Fruit fly (Drosophila melanogaster) whole organism, prepupa: ENCODE data around the gene NimA.

Source experiments
- Blimp-1 ChIP-seq: fragments of 200-800 bp; sonication (Bioruptor generic); optimal IDR thresholded peaks from 3 replicates; lab custom pipeline; 2017; ENCODE audit warnings: missing biosample characterization, missing genetic modification characterization, mild to moderate bottlenecking, moderate library complexity, missing genetic modification reagents
- CG11294 ChIP-seq: fragments of 200-800 bp; sonication (Bioruptor generic); IDR thresholded peaks from 2 replicates; pipeline ENCODE4 v1.3.6; 2022; ENCODE audit warnings: missing biosample characterization, missing genetic modification characterization
- CG3919 ChIP-seq: fragments of 200-800 bp; sonication (Bioruptor generic); optimal IDR thresholded peaks from 3 replicates; lab custom pipeline; 2016; ENCODE audit warnings: missing biosample characterization, missing genetic modification characterization
- CG6276 ChIP-seq: fragments of 200-800 bp; sonication (Bioruptor generic); optimal IDR thresholded peaks from 2 replicates; lab custom pipeline; 2017; ENCODE audit warnings: missing biosample characterization, mild to moderate bottlenecking, missing genetic modification characterization
- CG6792 ChIP-seq: fragments of 200-800 bp; sonication (Bioruptor generic); optimal IDR thresholded peaks from 3 replicates; lab custom pipeline; 2016; ENCODE audit warnings: missing biosample characterization, missing genetic modification characterization
- CG9139 ChIP-seq: fragments of 200-800 bp; sonication (Bioruptor generic); optimal IDR thresholded peaks from 3 replicates; lab custom pipeline; 2017; ENCODE audit warnings: missing biosample characterization, mild to moderate bottlenecking, missing genetic modification characterization
- Eip78C ChIP-seq: fragments of 200-800 bp; sonication (Bioruptor generic); peaks from one replicate; lab custom pipeline; 2016; ENCODE audit warnings: missing biosample characterization, missing genetic modification characterization
- Lpt ChIP-seq: fragments of 200-800 bp; sonication (Bioruptor generic); optimal IDR thresholded peaks from 3 replicates; lab custom pipeline; 2016; ENCODE audit warnings: missing biosample characterization, missing genetic modification characterization
- Sox102F ChIP-seq: fragments of 200-800 bp; sonication (Bioruptor generic); optimal IDR thresholded peaks from 2 replicates; lab custom pipeline; 2016; ENCODE audit warnings: missing biosample characterization, mild to moderate bottlenecking, missing genetic modification characterization
- Sox14 ChIP-seq: fragments of 200-800 bp; sonication (Bioruptor generic); optimal IDR thresholded peaks from 3 replicates; lab custom pipeline; 2016; ENCODE audit warnings: missing biosample characterization, missing genetic modification characterization
- dsx ChIP-seq: fragments of 200-800 bp; optimal IDR thresholded peaks from 3 replicates; lab custom pipeline; 2019; ENCODE audit warnings: missing biosample characterization, mild to moderate bottlenecking, missing genetic modification characterization, moderate library complexity; ENCODE audit not compliant: poor library complexity, severe bottlenecking
- net ChIP-seq: fragments of 200-800 bp; sonication (Bioruptor generic); optimal IDR thresholded peaks from 3 replicates; lab custom pipeline; 2016; ENCODE audit warnings: missing biosample characterization, missing genetic modification characterization
- salr ChIP-seq, 2 experiments: fragments of 200-800 bp; sonication (Bioruptor generic); optimal IDR thresholded peaks; 3 replicates each; lab custom pipeline; 2016 to 2018; ENCODE audit warnings: missing biosample characterization in 2 of 2, missing genetic modification characterization in 2 of 2, mild to moderate bottlenecking in 1 of 2
- vri ChIP-seq: fragments of 200-800 bp; sonication (Bioruptor generic); optimal IDR thresholded peaks from 3 replicates; lab custom pipeline; 2016; ENCODE audit warnings: missing biosample characterization, mild to moderate bottlenecking, missing genetic modification characterization

- no peak for TF ChIP-seq Eip78C
- no peak for TF ChIP-seq Sox102F (GFP tag; lab: Kevin White, UChicago)
- no peak for TF ChIP-seq Lpt
- no peak for TF ChIP-seq salr (GFP tag; optimal IDR thresholded peaks at IDR 0.05; lab: Kevin White, UChicago)
- TF ChIP-seq Sox14 (GFP tag; lab: Kevin White, UChicago): no peak
- no peak for TF ChIP-seq Blimp-1 (GFP tag; lab: Kevin White, UChicago)
- TF ChIP-seq CG6792 (GFP tag; lab: Kevin White, UChicago): no peak
- TF ChIP-seq CG6276: no peak
- TF ChIP-seq CG3919 (GFP tag; lab: Kevin White, UChicago): no peak
- no peak for TF ChIP-seq dsx (GFP tag; lab: Kevin White, UChicago)
- no peak for TF ChIP-seq vri (GFP tag; lab: Kevin White, UChicago)
- TF ChIP-seq CG9139 (GFP tag; lab: Kevin White, UChicago): no peak
- no peak for TF ChIP-seq CG11294 (GFP tag; lab: Robert Waterston, UW)
- no peak for TF ChIP-seq net (GFP tag; lab: Kevin White, UChicago)
Observed at dm6 chr2L:13972847-13973246, 15.5 kb downstream of the NimA start, which contains the start of gene He.
